Fruit fly (Drosophila melanogaster): ENCODE measurements around the gene CG42375.

- TF ChIP-seq psq (GFP tag; optimal IDR thresholded peaks at IDR 0.05): no peak
- no peak for TF ChIP-seq Dif (GFP tag; optimal IDR thresholded peaks at IDR 0.05; ENCODE audit: partially characterized antibody)
- no peak for TF ChIP-seq pan (optimal IDR thresholded peaks at IDR 0.05)
- no peak for TF ChIP-seq OdsH (GFP tag; optimal IDR thresholded peaks at IDR 0.05)
- TF ChIP-seq sv (GFP tag; optimal IDR thresholded peaks at IDR 0.05): no peak
- no peak for TF ChIP-seq lola (GFP tag; optimal IDR thresholded peaks at IDR 0.05)
- TF ChIP-seq CG9705 (GFP tag; optimal IDR thresholded peaks at IDR 0.05): no peak
- no peak for TF ChIP-seq fru (GFP tag; optimal IDR thresholded peaks at IDR 0.05)
- TF ChIP-seq h (GFP tag; optimal IDR thresholded peaks at IDR 0.05): no peak
- no peak for TF ChIP-seq Mio (GFP tag; optimal IDR thresholded peaks at IDR 0.05)
- no peak for TF ChIP-seq GATAd (GFP tag; optimal IDR thresholded peaks at IDR 0.05)
Measured at dm6 chr3R:13797823-13798446, 18.5 kb downstream of the CG42375 start.

Measured in whole organism, wandering third instar larva.